Worm (Caenorhabditis elegans): ENCODE measurements around the gene arrd-10.

Gene arrd-10

ce11 chrII:12931456-12931923 is 8.4 kb upstream of the arrd-10 start, which contains the start of gene dct-18:
Gene dct-18 (plus strand): TSS chrII:12931873.
- TF ChIP-seq flh-1 (GFP tag; optimal IDR thresholded peaks at IDR 0.05) (no peak), nhr-2 (tag; optimal IDR thresholded peaks at IDR 0.05) (no peak), M03D4.4 (tag; optimal IDR thresholded peaks at IDR 0.05) (no peak), ceh-83 (GFP tag; optimal IDR thresholded peaks at IDR 0.05) (no peak), lsy-2 (tag; optimal IDR thresholded peaks at IDR 0.05) (no peak), hlh-1 (tag; optimal IDR thresholded peaks at IDR 0.05) (no peak), unc-39 (tag; optimal IDR thresholded peaks at IDR 0.05) (no peak), ces-1 (GFP tag; optimal IDR thresholded peaks at IDR 0.05) (no peak), elt-3 (tag; optimal IDR thresholded peaks at IDR 0.05) (no peak)

- TF ChIP-seq blmp-1 (tag; optimal IDR thresholded peaks at IDR 0.05) (no peak), sptf-1 (tag; optimal IDR thresholded peaks at IDR 0.05) (no peak), lin-32 (GFP tag; optimal IDR thresholded peaks at IDR 0.05) (no peak), pha-4 (tag; optimal IDR thresholded peaks at IDR 0.05) (no peak)
Observed at ce11 chrII:12935259-12935658, 4.6 kb upstream of the arrd-10 start, which contains the start of gene lips-9. Gene lips-9 (minus strand): TSS chrII:12935359.

ce11 chrII:12939161-12939560 is 740 bp upstream of the arrd-10 start:
- TF ChIP-seq ces-1 (GFP tag; optimal IDR thresholded peaks at IDR 0.05) (peak; percentile 61), mls-2 (tag; optimal IDR thresholded peaks at IDR 0.05) (no peak)

ce11 chrII:12942496-12942895 is 2.6 kb downstream of the arrd-10 start:
- TF ChIP-seq elt-3 (tag; optimal IDR thresholded peaks at IDR 0.05) = peak; percentile 96
- no peak for TF ChIP-seq nhr-28 (tag; optimal IDR thresholded peaks at IDR 0.05)
- no peak for TF ChIP-seq drap-1 (GFP tag; optimal IDR thresholded peaks at IDR 0.05)
- no peak for TF ChIP-seq lin-13 (tag; optimal IDR thresholded peaks at IDR 0.05)

ce11 chrII:12944587-12945126 is 4.8 kb downstream of the arrd-10 start:
- TF ChIP-seq lin-13 (tag; optimal IDR thresholded peaks at IDR 0.05) (peak; percentile 89), nhr-237 (tag; optimal IDR thresholded peaks at IDR 0.05) (peak; percentile 1), mab-5 (tag; optimal IDR thresholded peaks at IDR 0.05) (no peak), ceh-43 (GFP tag; optimal IDR thresholded peaks at IDR 0.05) (peak; percentile 34), unc-39 (tag; optimal IDR thresholded peaks at IDR 0.05) (no peak), ham-2 (GFP tag; optimal IDR thresholded peaks at IDR 0.05) (peak; percentile 69), ztf-11 (tag; optimal IDR thresholded peaks at IDR 0.05) (peak; percentile 29), ceh-83 (GFP tag; optimal IDR thresholded peaks at IDR 0.05) (peak; percentile 71), nhr-12 (tag; optimal IDR thresholded peaks at IDR 0.05) (no peak), elt-1 (tag; optimal IDR thresholded peaks at IDR 0.05; ENCODE audit: borderline replicate concordance, insufficient read depth) (no peak), nhr-76 (tag; optimal IDR thresholded peaks at IDR 0.05) (no peak), unc-62 (GFP tag; optimal IDR thresholded peaks at IDR 0.05) (no peak), snpc-4 (tag; optimal IDR thresholded peaks at IDR 0.05) (no peak), unc-120 (tag; optimal IDR thresholded peaks at IDR 0.05; ENCODE audit: poor library complexity, severe bottlenecking) (peak; percentile 52), nhr-2 (tag; optimal IDR thresholded peaks at IDR 0.05) (no peak), sem-2 (GFP tag; optimal IDR thresholded peaks at IDR 0.05) (peak; percentile 69), ceh-39 (tag; optimal IDR thresholded peaks at IDR 0.05) (peak; percentile 53), elt-3 (tag; optimal IDR thresholded peaks at IDR 0.05) (peak; percentile 82), nhr-28 (tag; optimal IDR thresholded peaks at IDR 0.05) (no peak), lin-32 (GFP tag; optimal IDR thresholded peaks at IDR 0.05) (peak; percentile 30), zip-8 (tag; optimal IDR thresholded peaks at IDR 0.05) (no peak), ces-1 (GFP tag; optimal IDR thresholded peaks at IDR 0.05) (peak; percentile 21), M03D4.4 (tag; optimal IDR thresholded peaks at IDR 0.05) (peak; percentile 77), bed-3 (GFP tag; optimal IDR thresholded peaks at IDR 0.05) (peak; percentile 61), pha-4 (tag; optimal IDR thresholded peaks at IDR 0.05) (peak; percentile 76), drap-1 (GFP tag; optimal IDR thresholded peaks at IDR 0.05) (peak; percentile 79), sptf-1 (tag; optimal IDR thresholded peaks at IDR 0.05) (peak; percentile 77), mls-2 (tag; optimal IDR thresholded peaks at IDR 0.05) (peak; percentile 76), blmp-1 (tag; optimal IDR thresholded peaks at IDR 0.05) (no peak), hlh-1 (tag; optimal IDR thresholded peaks at IDR 0.05) (no peak), tbx-8 (GFP tag; optimal IDR thresholded peaks at IDR 0.05) (peak; percentile 53), flh-1 (GFP tag; optimal IDR thresholded peaks at IDR 0.05) (no peak), cnd-1 (tag; optimal IDR thresholded peaks at IDR 0.05) (peak; percentile 85), lsy-2 (tag; optimal IDR thresholded peaks at IDR 0.05) (peak; percentile 48), mep-1 (tag; optimal IDR thresholded peaks at IDR 0.05) (peak; percentile 57)
